Fruit fly (Drosophila melanogaster) whole organism, embryonic: ENCODE measurements around the gene kirre.
A peak's percentile ranks its signal among the peaks of the same experiment; 100 is the strongest.

Experiments
- ATbp ChIP-seq: fragments of 200-800 bp; sonication (Bioruptor generic); optimal IDR thresholded peaks from 2 replicates; lab custom pipeline; 2017; ENCODE audit warnings: missing biosample characterization, mild to moderate bottlenecking, missing genetic modification characterization, missing genetic modification reagents
- Ada2b ChIP-seq: fragments of 200-800 bp; sonication (Bioruptor generic); IDR thresholded peaks from 2 replicates; pipeline ENCODE4 v1.3.6; 2022; ENCODE audit warnings: missing biosample characterization, missing genetic modification characterization
- C15 ChIP-seq: fragments of 200-800 bp; sonication (Bioruptor generic); IDR thresholded peaks from 3 replicates; pipeline ENCODE4 v1.3.6; 2022; ENCODE audit warnings: missing biosample characterization, missing genetic modification characterization
- CG10979 ChIP-seq: fragments of 200-800 bp; sonication (Bioruptor generic); optimal IDR thresholded peaks from 2 replicates; lab custom pipeline; 2018; ENCODE audit warnings: missing biosample characterization, mild to moderate bottlenecking, missing genetic modification characterization, moderate library complexity
- CG11247 ChIP-seq: fragments of 200-800 bp; sonication (Bioruptor generic); IDR thresholded peaks from 2 replicates; pipeline ENCODE4 v1.3.6; 2022; ENCODE audit warnings: missing biosample characterization, missing genetic modification characterization
- CG12071 ChIP-seq: fragments of 200-800 bp; sonication (Bioruptor generic); optimal IDR thresholded peaks from 3 replicates; lab custom pipeline; 2018; ENCODE audit warnings: missing biosample characterization, mild to moderate bottlenecking, missing genetic modification characterization
- CG12299 ChIP-seq: fragments of 200-800 bp; sonication (Bioruptor generic); optimal IDR thresholded peaks from 2 replicates; lab custom pipeline; 2018; ENCODE audit warnings: missing biosample characterization, mild to moderate bottlenecking, missing genetic modification characterization
- CG12769 ChIP-seq: fragments of 200-800 bp; sonication (Bioruptor generic); optimal IDR thresholded peaks from 2 replicates; lab custom pipeline; 2019; ENCODE audit warnings: missing biosample characterization, mild to moderate bottlenecking, missing genetic modification characterization, moderate library complexity
- CG14441 ChIP-seq: fragments of 200-800 bp; sonication (Bioruptor generic); IDR thresholded peaks from 2 replicates; pipeline ENCODE4 v1.3.6; 2022; ENCODE audit warnings: missing biosample characterization, missing genetic modification characterization
- CG14667 ChIP-seq: fragments of 200-800 bp; sonication (Bioruptor generic); IDR thresholded peaks from 2 replicates; pipeline ENCODE4 v1.3.6; 2022; ENCODE audit warnings: missing biosample characterization, missing genetic modification characterization
- CG14860 ChIP-seq: fragments of 200-800 bp; sonication (Bioruptor generic); IDR thresholded peaks from 3 replicates; pipeline ENCODE4 v1.3.6; 2022; ENCODE audit warnings: missing biosample characterization, missing genetic modification characterization; ENCODE audit not compliant: partially characterized antibody
- CG14965 ChIP-seq: fragments of 200-800 bp; sonication (Bioruptor generic); optimal IDR thresholded peaks from 2 replicates; lab custom pipeline; 2016; ENCODE audit warnings: missing biosample characterization, missing genetic modification characterization, borderline replicate concordance
- CG1603 ChIP-seq: fragments of 200-800 bp; sonication (Bioruptor generic); optimal IDR thresholded peaks from 2 replicates; lab custom pipeline; 2019; ENCODE audit warnings: missing biosample characterization, mild to moderate bottlenecking, missing genetic modification characterization, moderate library complexity
- CG16863 ChIP-seq: fragments of 200-800 bp; sonication (Bioruptor generic); optimal IDR thresholded peaks from 3 replicates; lab custom pipeline; 2016; ENCODE audit warnings: missing biosample characterization, missing genetic modification characterization
- CG17328 ChIP-seq: fragments of 200-800 bp; sonication (Bioruptor generic); IDR thresholded peaks from 2 replicates; pipeline ENCODE4 v1.3.6; 2022; ENCODE audit warnings: missing biosample characterization, missing genetic modification characterization
- CG17361 ChIP-seq: fragments of 200-800 bp; sonication (Bioruptor generic); IDR thresholded peaks from 3 replicates; pipeline ENCODE4 v1.3.6; 2022; ENCODE audit warnings: missing biosample characterization, missing genetic modification characterization
- CG18619 ChIP-seq: fragments of 200-800 bp; sonication (Bioruptor generic); optimal IDR thresholded peaks from 3 replicates; lab custom pipeline; 2017; ENCODE audit warnings: missing biosample characterization, mild to moderate bottlenecking, missing genetic modification characterization
- CG30403 ChIP-seq: fragments of 200-800 bp; sonication (Bioruptor generic); optimal IDR thresholded peaks from 3 replicates; lab custom pipeline; 2016; ENCODE audit warnings: missing biosample characterization, missing genetic modification characterization
- CG3163 ChIP-seq: fragments of 200-800 bp; sonication (Bioruptor generic); optimal IDR thresholded peaks from 3 replicates; lab custom pipeline; 2016; ENCODE audit warnings: missing biosample characterization, missing genetic modification characterization
- CG32532 ChIP-seq: fragments of 200-800 bp; sonication (Bioruptor generic); IDR thresholded peaks from 2 replicates; pipeline ENCODE4 v1.3.6; 2022; ENCODE audit warnings: missing biosample characterization, missing genetic modification characterization
- CG7556 ChIP-seq: fragments of 200-800 bp; sonication (Bioruptor generic); optimal IDR thresholded peaks from 2 replicates; lab custom pipeline; 2017; ENCODE audit warnings: missing biosample characterization, mild to moderate bottlenecking, missing genetic modification characterization
- CG7839 ChIP-seq: fragments of 200-800 bp; sonication (Bioruptor generic); optimal IDR thresholded peaks from 3 replicates; lab custom pipeline; 2018; ENCODE audit warnings: missing biosample characterization, mild to moderate bottlenecking, missing genetic modification characterization, moderate library complexity
- CG8281 ChIP-seq: fragments of 200-800 bp; sonication (Bioruptor generic); optimal IDR thresholded peaks from 2 replicates; lab custom pipeline; 2018; ENCODE audit warnings: missing biosample characterization, mild to moderate bottlenecking, missing genetic modification characterization, moderate library complexity
- CG8388 ChIP-seq: fragments of 200-800 bp; sonication (Bioruptor generic); optimal IDR thresholded peaks from 2 replicates; lab custom pipeline; 2019; ENCODE audit warnings: missing biosample characterization, mild to moderate bottlenecking, missing genetic modification characterization, moderate library complexity
- CG8924 ChIP-seq: fragments of 200-800 bp; optimal IDR thresholded peaks from 3 replicates; lab custom pipeline; 2019; ENCODE audit warnings: missing biosample characterization, mild to moderate bottlenecking, missing genetic modification characterization, moderate library complexity
- E2f1 ChIP-seq: fragments of 200-800 bp; sonication (Bioruptor generic); IDR thresholded peaks from 2 replicates; pipeline ENCODE4 v1.3.6; 2022; ENCODE audit warnings: missing biosample characterization, missing genetic modification characterization
- H2.0 ChIP-seq: fragments of 200-800 bp; sonication (Bioruptor generic); IDR thresholded peaks from 2 replicates; pipeline ENCODE4 v1.3.6; 2022; ENCODE audit warnings: missing biosample characterization, missing genetic modification characterization
- HLH3B ChIP-seq: fragments of 200-800 bp; sonication (Bioruptor generic); IDR thresholded peaks from 2 replicates; pipeline ENCODE4 v1.3.6; 2022; ENCODE audit warnings: missing biosample characterization, missing genetic modification characterization
- HLH54F ChIP-seq: fragments of 200-800 bp; sonication (Bioruptor generic); optimal IDR thresholded peaks from 3 replicates; lab custom pipeline; 2016; ENCODE audit warnings: missing biosample characterization, missing genetic modification characterization
- Med ChIP-seq: fragments of 200-800 bp; sonication (Bioruptor generic); peaks from one replicate; lab custom pipeline; 2016; ENCODE audit warnings: missing biosample characterization, missing genetic modification characterization, mild to moderate bottlenecking, inconsistent platforms, moderate library complexity
- NfI ChIP-seq: fragments of 200-800 bp; sonication (Bioruptor generic); optimal IDR thresholded peaks from 3 replicates; lab custom pipeline; 2018; ENCODE audit warnings: missing biosample characterization, mild to moderate bottlenecking, missing genetic modification characterization, moderate library complexity
- Oli ChIP-seq: fragments of 200-800 bp; sonication (Bioruptor generic); optimal IDR thresholded peaks from 2 replicates; lab custom pipeline; 2018; ENCODE audit warnings: missing biosample characterization, mild to moderate bottlenecking, missing genetic modification characterization, moderate library complexity
- PHDP ChIP-seq: fragments of 200-800 bp; sonication (Bioruptor generic); optimal IDR thresholded peaks from 3 replicates; lab custom pipeline; 2018; ENCODE audit warnings: missing biosample characterization, mild to moderate bottlenecking, missing genetic modification characterization, moderate library complexity
- Rfx ChIP-seq: fragments of 200-800 bp; sonication (Bioruptor generic); IDR thresholded peaks from 2 replicates; pipeline ENCODE4 v1.3.6; 2022; ENCODE audit warnings: missing biosample characterization, missing genetic modification characterization
- Sox102F ChIP-seq: fragments of 200-800 bp; sonication (Bioruptor generic); optimal IDR thresholded peaks from 2 replicates; lab custom pipeline; 2018; ENCODE audit warnings: missing biosample characterization, mild to moderate bottlenecking, missing genetic modification characterization, moderate library complexity
- cas ChIP-seq: fragments of 200-800 bp; sonication (Bioruptor generic); IDR thresholded peaks from 2 replicates; pipeline ENCODE4 v1.3.6; 2022; ENCODE audit warnings: missing biosample characterization, missing genetic modification characterization
- ci ChIP-seq: fragments of 200-800 bp; sonication (Bioruptor generic); IDR thresholded peaks from 3 replicates; pipeline ENCODE4 v1.3.6; 2022; ENCODE audit warnings: missing biosample characterization, missing genetic modification characterization
- cwo ChIP-seq: fragments of 200-800 bp; sonication (Bioruptor generic); optimal IDR thresholded peaks from 3 replicates; lab custom pipeline; 2017; ENCODE audit warnings: missing biosample characterization, missing genetic modification characterization, mild to moderate bottlenecking, moderate library complexity, missing genetic modification reagents
- disco-r ChIP-seq: fragments of 200-800 bp; sonication (Bioruptor generic); optimal IDR thresholded peaks from 2 replicates; lab custom pipeline; 2016; ENCODE audit warnings: missing biosample characterization, missing genetic modification characterization
- dmrt99B ChIP-seq: fragments of 200-800 bp; sonication (Bioruptor generic); optimal IDR thresholded peaks from 2 replicates; lab custom pipeline; 2018; ENCODE audit warnings: missing biosample characterization, mild to moderate bottlenecking, missing genetic modification characterization, moderate library complexity
- exex ChIP-seq: fragments of 200-800 bp; sonication (Bioruptor generic); optimal IDR thresholded peaks from 4 replicates; lab custom pipeline; 2018; ENCODE audit warnings: missing biosample characterization, mild to moderate bottlenecking, missing genetic modification characterization, moderate library complexity
- ind ChIP-seq: fragments of 200-800 bp; sonication (Bioruptor generic); optimal IDR thresholded peaks from 3 replicates; lab custom pipeline; 2016; ENCODE audit warnings: missing biosample characterization, missing genetic modification characterization
- kah ChIP-seq: fragments of 200-800 bp; sonication (Bioruptor generic); optimal IDR thresholded peaks from 2 replicates; lab custom pipeline; 2018; ENCODE audit warnings: missing biosample characterization, mild to moderate bottlenecking, missing genetic modification characterization
- nmo ChIP-seq: fragments of 200-800 bp; sonication (Bioruptor generic); optimal IDR thresholded peaks from 2 replicates; lab custom pipeline; 2018; ENCODE audit warnings: missing biosample characterization, mild to moderate bottlenecking, missing genetic modification characterization, moderate library complexity
- otp ChIP-seq: fragments of 200-800 bp; sonication (Bioruptor generic); IDR thresholded peaks from 3 replicates; pipeline ENCODE4, ENCODE4 v1.3.6; 2022; ENCODE audit warnings: missing biosample characterization, missing genetic modification characterization
- slbo ChIP-seq: fragments of 200-800 bp; sonication (Bioruptor generic); IDR thresholded peaks from 2 replicates; pipeline ENCODE4 v1.3.6; 2022; ENCODE audit warnings: missing biosample characterization, missing genetic modification characterization
- ssp ChIP-seq: fragments of 200-800 bp; sonication (Bioruptor generic); IDR thresholded peaks from 2 replicates; pipeline ENCODE4 v1.3.6; 2022; ENCODE audit warnings: missing biosample characterization, missing genetic modification characterization
- unpg ChIP-seq: fragments of 200-800 bp; sonication (Bioruptor generic); optimal IDR thresholded peaks from 3 replicates; lab custom pipeline; 2018; ENCODE audit warnings: missing biosample characterization, mild to moderate bottlenecking, missing genetic modification characterization, moderate library complexity
- wdn ChIP-seq: fragments of 200-800 bp; sonication (Bioruptor generic); IDR thresholded peaks from 2 replicates; pipeline ENCODE4 v1.3.6; 2022; ENCODE audit warnings: missing biosample characterization, missing genetic modification characterization
- wor ChIP-seq: fragments of 200-800 bp; sonication (Bioruptor generic); IDR thresholded peaks from 2 replicates; pipeline ENCODE4 v1.3.6; 2022; ENCODE audit warnings: missing biosample characterization, missing genetic modification characterization

Gene kirre

DNA sequence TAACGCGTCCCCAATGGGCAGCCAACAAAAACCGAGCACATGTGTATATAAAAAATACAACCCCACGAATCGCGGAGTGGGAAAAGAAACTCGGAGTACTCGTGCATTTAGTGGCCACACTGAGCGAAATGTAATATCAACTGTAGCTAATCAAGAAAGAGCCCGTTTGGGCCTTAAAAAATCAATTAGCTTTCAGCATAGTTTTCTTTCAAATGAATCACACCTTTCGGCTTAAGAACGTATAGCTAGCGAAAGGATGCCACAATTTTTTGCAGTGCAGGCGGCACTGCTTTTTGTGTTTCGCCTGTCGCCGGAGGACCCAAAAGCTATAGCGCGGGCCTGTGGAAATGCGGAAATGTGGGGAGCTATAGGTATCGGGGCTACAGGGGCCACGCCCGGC, 120.8 kb downstream of the kirre start (continued):
- TF ChIP-seq ATbp (peak; percentile 28), kah (GFP tag; lab: Kevin White, UChicago) (no peak), CG11247 (no peak), CG17361 (0 out of 3 replicates have a peak, but pooled peaks have one; percentile 29), CG14860 (GFP tag; lab: Robert Waterston, UW) (no peak), CG8281 (no peak), CG10979 (tag; lab: Kevin White, UChicago) (peak; percentile 19), E2f1 (GFP tag; lab: Robert Waterston, UW) (peak; percentile 37), ssp (GFP tag; lab: Robert Waterston, UW) (0 out of 2 replicates have a peak, but pooled peaks have one; percentile 21), CG14965 (GFP tag; lab: Kevin White, UChicago) (no peak), CG8388 (GFP tag; lab: Kevin White, UChicago) (peak; percentile 5), CG32532 (GFP tag; lab: Robert Waterston, UW) (peak; percentile 20; the same call in 1 of the 2 replicates), CG12299 (tag; lab: Kevin White, UChicago) (no peak), wor (GFP tag; lab: Robert Waterston, UW) (no peak), HLH54F (GFP tag; lab: Kevin White, UChicago) (peak; percentile 7), CG30403 (peak; percentile 32), CG18619 (peak; percentile 28), nmo (GFP tag; lab: Kevin White, UChicago) (peak; percentile 20), CG7839 (tag; lab: Kevin White, UChicago) (peak; percentile 52), PHDP (tag; lab: Kevin White, UChicago) (peak; percentile 40), disco-r (GFP tag; lab: Kevin White, UChicago) (no peak), Oli (tag; lab: Kevin White, UChicago) (peak; percentile 35), Ada2b (GFP tag; lab: Robert Waterston, UW) (0 out of 2 replicates have a peak, but pooled peaks have one; percentile 24), CG16863 (peak; percentile 24), NfI (GFP tag; lab: Kevin White, UChicago) (peak; percentile 18), CG1603 (tag; lab: Kevin White, UChicago) (peak; percentile 38), Sox102F (peak; percentile 55), Med (GFP tag; lab: Kevin White, UChicago) (peak; percentile 87), H2.0 (GFP tag; lab: Robert Waterston, UW) (0 out of 2 replicates have a peak, but pooled peaks have one; percentile 14), dmrt99B (tag; lab: Kevin White, UChicago) (peak; percentile 67), ci (GFP tag; lab: Robert Waterston, UW) (peak; percentile 56; the same call in 1 of the 3 replicates), HLH3B (GFP tag; lab: Robert Waterston, UW) (0 out of 2 replicates have a peak, but pooled peaks have one; percentile 15), CG14667 (GFP tag; lab: Robert Waterston, UW) (peak; percentile 32; the same call in 1 of the 2 replicates), C15 (no peak), cwo (GFP tag; lab: Kevin White, UChicago) (peak; percentile 42), CG12071 (GFP tag; lab: Kevin White, UChicago) (peak; percentile 48), exex (tag; lab: Kevin White, UChicago) (no peak), CG3163 (GFP tag; lab: Kevin White, UChicago) (no peak), CG17328 (GFP tag; lab: Robert Waterston, UW) (peak; percentile 18; the same call in 1 of the 2 replicates), wdn (0 out of 2 replicates have a peak, but pooled peaks have one; percentile 15), CG12769 (tag; lab: Kevin White, UChicago) (peak; percentile 12), cas (GFP tag; lab: Robert Waterston, UW) (no peak), slbo (GFP tag; lab: Robert Waterston, UW) (peak; percentile 46), unpg (peak; percentile 40), otp (GFP tag; lab: Robert Waterston, UW) (0 out of 3 replicates have a peak, but pooled peaks have one; percentile 10), ind (GFP tag; lab: Kevin White, UChicago) (peak; percentile 44), CG8924 (tag; lab: Kevin White, UChicago) (peak; percentile 2), CG7556 (GFP tag; lab: Kevin White, UChicago) (peak; percentile 37), Rfx (peak; percentile 43; the same call in 1 of the 2 replicates), CG14441 (GFP tag; lab: Robert Waterston, UW) (0 out of 2 replicates have a peak, but pooled peaks have one; percentile 31)
